Worm (Caenorhabditis elegans) whole organism, mixed stage, embryonic: ENCODE data around the gene T24A6.16.

ENCODE experiments used
- M03D4.4 ChIP-seq: sonication (generic microtip); optimal IDR thresholded peaks from 2 replicates; lab custom pipeline; 2017; ENCODE audit warnings: mild to moderate bottlenecking, missing genetic modification characterization, missing compliant biosample characterization
- blmp-1 ChIP-seq: fragments of 150-350 bp; optimal IDR thresholded peaks from 2 replicates; lab custom pipeline; 2014; ENCODE audit warnings: missing biosample characterization, missing genetic modification characterization
- ces-1 ChIP-seq: fragments of 150-350 bp; optimal IDR thresholded peaks from 2 replicates; lab custom pipeline; 2014; ENCODE audit warnings: missing biosample characterization, missing genetic modification reagents, missing genetic modification characterization
- cnd-1 ChIP-seq: fragments of 200-800 bp; sonication (Bioruptor generic); optimal IDR thresholded peaks from 2 replicates; lab custom pipeline; 2018; ENCODE audit warnings: mild to moderate bottlenecking, missing genetic modification characterization, missing compliant biosample characterization
- elt-3 ChIP-seq: fragments of 150-350 bp; optimal IDR thresholded peaks from 2 replicates; lab custom pipeline; 2014; ENCODE audit warnings: missing biosample characterization, missing genetic modification characterization
- nhr-12 ChIP-seq: fragments of 150-350 bp; optimal IDR thresholded peaks from 2 replicates; lab custom pipeline; 2014; ENCODE audit warnings: missing biosample characterization, missing genetic modification characterization
- nhr-237 ChIP-seq: fragments of 150-350 bp; optimal IDR thresholded peaks from 2 replicates; lab custom pipeline; 2014; ENCODE audit warnings: missing biosample characterization, missing genetic modification characterization
- nhr-76 ChIP-seq: sonication (generic microtip); optimal IDR thresholded peaks from 2 replicates; lab custom pipeline; 2017; ENCODE audit warnings: missing biosample characterization, missing genetic modification characterization
- snpc-4 ChIP-seq: fragments of 150-350 bp; optimal IDR thresholded peaks from 2 replicates; lab custom pipeline; 2014; ENCODE audit warnings: missing biosample characterization, missing genetic modification characterization
- ztf-11 ChIP-seq: fragments of 150-350 bp; optimal IDR thresholded peaks from 2 replicates; lab custom pipeline; 2014; ENCODE audit warnings: missing biosample characterization, missing genetic modification characterization

DNA sequence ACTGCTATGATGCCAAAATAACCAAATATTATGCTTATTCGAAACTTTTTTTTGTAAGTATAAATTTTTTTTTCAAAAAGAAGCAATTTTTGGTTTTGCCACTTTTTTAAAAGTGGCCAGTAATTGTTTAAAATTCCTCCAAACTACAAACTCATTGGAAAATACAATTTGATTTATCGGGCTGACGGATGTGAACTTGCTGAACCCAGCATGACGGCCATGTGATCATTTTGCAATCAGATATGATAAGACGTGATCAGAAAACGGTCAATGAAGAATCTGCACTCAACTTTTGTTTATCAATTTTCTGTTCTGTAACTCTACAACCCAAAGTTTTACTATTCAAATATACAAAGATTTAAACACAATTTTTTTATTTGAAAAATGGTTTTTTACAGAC, 43.7 kb upstream of the T24A6.16 start:
- TF ChIP-seq blmp-1 (tag; lab: Kevin White, UChicago) (no peak), snpc-4 (tag; lab: Kevin White, UChicago) (no peak), ces-1 (GFP tag; lab: Kevin White, UChicago) (no peak), nhr-76 (tag; lab: Kevin White, UChicago) (no peak), nhr-237 (tag; lab: Kevin White, UChicago) (no peak), cnd-1 (tag; lab: Kevin White, UChicago) (no peak), ztf-11 (tag; lab: Kevin White, UChicago) (no peak), M03D4.4 (no peak), elt-3 (tag; lab: Kevin White, UChicago) (no peak), nhr-12 (no peak)
